Fruit fly (Drosophila melanogaster): ENCODE data around the gene CG31068.

DNA sequence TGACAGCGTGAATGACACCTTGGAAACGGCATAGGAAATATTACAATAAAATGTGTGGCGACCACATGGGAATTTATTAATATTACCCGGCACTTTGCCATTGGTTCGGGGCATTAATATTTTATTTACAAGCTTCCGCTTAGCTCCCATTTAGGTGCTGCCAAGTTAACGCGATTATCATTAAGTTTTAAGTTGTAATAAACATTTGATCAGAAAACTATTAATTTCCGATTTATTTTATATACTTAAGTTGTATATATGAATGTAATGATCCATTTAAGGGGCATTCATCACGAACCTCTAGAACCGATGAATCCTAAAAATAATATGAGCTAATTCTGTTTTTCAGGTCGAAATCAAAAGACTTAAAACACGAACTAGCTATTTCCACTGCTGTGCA lies 15.2 kb upstream of the CG31068 start:
- TF ChIP-seq Sin3A (optimal IDR thresholded peaks at IDR 0.05), result no peak
- no peak for TF ChIP-seq Myc (optimal IDR thresholded peaks at IDR 0.05)
- no peak for TF ChIP-seq psq (optimal IDR thresholded peaks at IDR 0.05)

All from Kc167 (cell line).